Fruit fly (Drosophila melanogaster): ENCODE measurements around the gene gammaTub23C.

Gene gammaTub23C

dm6 chr2L:2956358-2956757, 16.3 kb upstream of the gammaTub23C start:
- peak; percentile 52 for TF ChIP-seq topi (GFP tag; optimal IDR thresholded peaks at IDR 0.05)
- TF ChIP-seq Eip75B (GFP tag; optimal IDR thresholded peaks at IDR 0.05), result peak; percentile 67
- peak; percentile 20; the same call in 1 of the 2 replicates for TF ChIP-seq Gug (GFP tag; IDR thresholded peaks at IDR 0.05)
- TF ChIP-seq fd85E (GFP tag; optimal IDR thresholded peaks at IDR 0.05), result no peak
- no peak for TF ChIP-seq esn (GFP tag; optimal IDR thresholded peaks at IDR 0.05)
- TF ChIP-seq fkh (GFP tag; optimal IDR thresholded peaks at IDR 0.05), result no peak
- TF ChIP-seq acj6 (GFP tag; optimal IDR thresholded peaks at IDR 0.05), result peak; percentile 57
- no peak for TF ChIP-seq svp (GFP tag)
- peak; percentile 91 for TF ChIP-seq Eip78C (GFP tag)
- TF ChIP-seq CG6854 (GFP tag; optimal IDR thresholded peaks at IDR 0.05), result no peak
- TF ChIP-seq pdm3 (GFP tag; optimal IDR thresholded peaks at IDR 0.05), result peak; percentile 44
- TF ChIP-seq Hr4 (GFP tag; optimal IDR thresholded peaks at IDR 0.05), result peak; percentile 75
- no peak for TF ChIP-seq CG31627 (GFP tag; optimal IDR thresholded peaks at IDR 0.05)
- TF ChIP-seq CG6808 (GFP tag; optimal IDR thresholded peaks at IDR 0.05), result peak; percentile 51
- TF ChIP-seq CG1621 (tag; optimal IDR thresholded peaks at IDR 0.05), result peak; percentile 38
- TF ChIP-seq CG7368 (GFP tag; optimal IDR thresholded peaks at IDR 0.05), result peak; percentile 36
- peak; percentile 56 for TF ChIP-seq achi (GFP tag; optimal IDR thresholded peaks at IDR 0.05)
- TF ChIP-seq dsx (GFP tag; optimal IDR thresholded peaks at IDR 0.05; ENCODE audit: poor library complexity, severe bottlenecking), result peak; percentile 66
- peak; percentile 28 for TF ChIP-seq Met (GFP tag; optimal IDR thresholded peaks at IDR 0.05)
- peak; percentile 35 for TF ChIP-seq lz (GFP tag; optimal IDR thresholded peaks at IDR 0.05)
- peak; percentile 63 for TF ChIP-seq spab (GFP tag; optimal IDR thresholded peaks at IDR 0.05)
- TF ChIP-seq Hr38 (GFP tag; optimal IDR thresholded peaks at IDR 0.05), result no peak
- TF ChIP-seq Lpt (GFP tag; optimal IDR thresholded peaks at IDR 0.05), result peak; percentile 18
- no peak for TF ChIP-seq Eip93F (GFP tag; optimal IDR thresholded peaks at IDR 0.05)
- TF ChIP-seq Smox (GFP tag; optimal IDR thresholded peaks at IDR 0.05), result no peak
- TF ChIP-seq salr (GFP tag; optimal IDR thresholded peaks at IDR 0.05), result peak in 1 of 2 experiments; percentile 20
- no peak for TF ChIP-seq vri (GFP tag; optimal IDR thresholded peaks at IDR 0.05)
- TF ChIP-seq CG9139 (GFP tag; optimal IDR thresholded peaks at IDR 0.05), result peak; percentile 19
- peak; percentile 45 for TF ChIP-seq Sox14 (GFP tag; optimal IDR thresholded peaks at IDR 0.05)
- peak; percentile 64 for TF ChIP-seq CG10669 (GFP tag; optimal IDR thresholded peaks at IDR 0.05)
- TF ChIP-seq CG11902 (GFP tag; optimal IDR thresholded peaks at IDR 0.05), result no peak
- TF ChIP-seq CG15336 (GFP tag; IDR thresholded peaks at IDR 0.05), result 0 out of 2 replicates have a peak, but pooled peaks have one; percentile 38
- TF ChIP-seq ss (GFP tag; optimal IDR thresholded peaks at IDR 0.05), result peak in 1 of 2 experiments; percentile 54
- peak; percentile 58 for TF ChIP-seq CG10631 (GFP tag; optimal IDR thresholded peaks at IDR 0.05)
- peak; percentile 47 for TF ChIP-seq OdsH (GFP tag; optimal IDR thresholded peaks at IDR 0.05)
- peak; percentile 16 for TF ChIP-seq Sox15 (GFP tag; optimal IDR thresholded peaks at IDR 0.05)
- TF ChIP-seq Blimp-1 (GFP tag; optimal IDR thresholded peaks at IDR 0.05), result no peak
- no peak for TF ChIP-seq CG11294 (GFP tag; IDR thresholded peaks at IDR 0.05)
- peak; percentile 1 for TF ChIP-seq CG16779 (tag; optimal IDR thresholded peaks at IDR 0.05)
- no peak for TF ChIP-seq Ets21C (GFP tag; optimal IDR thresholded peaks at IDR 0.05)
- TF ChIP-seq CG8119 (GFP tag; IDR thresholded peaks at IDR 0.05), result peak; percentile 54; the same call in 2 of the 3 replicates
- TF ChIP-seq CG8319 (GFP tag; optimal IDR thresholded peaks at IDR 0.05), result no peak
- peak; percentile 62 for TF ChIP-seq fd59A (GFP tag; optimal IDR thresholded peaks at IDR 0.05)
- TF ChIP-seq dac (GFP tag; optimal IDR thresholded peaks at IDR 0.05), result peak; percentile 47
- peak; percentile 68 for TF ChIP-seq Ets96B (tag; optimal IDR thresholded peaks at IDR 0.05)
- no peak for TF ChIP-seq cyc (GFP tag; optimal IDR thresholded peaks at IDR 0.05)
- peak; percentile 60 for TF ChIP-seq CG4318 (GFP tag; optimal IDR thresholded peaks at IDR 0.05)
- TF ChIP-seq net (GFP tag; optimal IDR thresholded peaks at IDR 0.05), result peak; percentile 44
- peak; percentile 24 for TF ChIP-seq Sox102F (GFP tag; optimal IDR thresholded peaks at IDR 0.05)
- no peak; the same call in 2 of the 3 replicates for TF ChIP-seq CG6163 (GFP tag; IDR thresholded peaks at IDR 0.05)
- TF ChIP-seq CG6276 (GFP tag; optimal IDR thresholded peaks at IDR 0.05), result peak; percentile 74
- peak; percentile 25 for TF ChIP-seq CG11762 (GFP tag; optimal IDR thresholded peaks at IDR 0.05; ENCODE audit: insufficient read depth)

Data from whole organism, prepupa.